Worm (Caenorhabditis elegans) whole organism, L4/young adult: ENCODE measurements around the gene R11G10.3.

Experiments
- dao-5 ChIP-seq: sonication (generic microtip); optimal IDR thresholded peaks from 2 replicates; lab custom pipeline; 2016; ENCODE audit warnings: missing genotype, missing genetic modification characterization, moderate library complexity, missing compliant biosample characterization
- him-1 ChIP-seq: sonication (generic microtip); optimal IDR thresholded peaks from 2 replicates; lab custom pipeline; 2016; ENCODE audit warnings: missing genotype, missing genetic modification reagents, missing genetic modification characterization, missing compliant biosample characterization

ce11 chrV:13506321-13506720 is 17.0 kb upstream of the R11G10.3 start, which contains the start of gene R11G10.4:
- TF ChIP-seq dao-5 (tag; lab: Kevin White, UChicago) (no peak), him-1 (tag; lab: Kevin White, UChicago) (no peak)
